Worm (Caenorhabditis elegans): Measurements from ENCODE around the gene npr-33.

Gene npr-33

DNA sequence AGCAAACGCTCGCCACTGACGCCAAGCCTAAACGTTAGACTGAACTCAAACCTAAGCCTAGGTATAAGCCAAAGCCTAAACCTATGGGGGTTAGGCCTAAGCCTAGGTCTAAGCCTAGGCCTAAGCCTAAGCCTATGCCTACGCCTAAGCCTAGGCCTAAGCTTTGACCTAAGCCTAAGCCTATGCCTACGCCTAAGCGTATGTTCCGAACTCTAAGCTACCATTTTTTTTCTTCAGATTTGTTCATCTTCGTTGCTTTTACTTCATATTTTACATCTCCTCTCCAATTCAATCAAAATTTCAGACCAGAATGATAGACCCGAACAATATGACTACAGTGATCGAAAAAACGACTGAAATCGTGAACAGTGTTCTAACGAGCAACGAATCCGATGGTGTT, at the start of gene npr-33:
Gene npr-33 (plus strand): TSS at position 301 of the 400 bp plus-strand sequence.
- TF ChIP-seq B0310.2 (tag; optimal IDR thresholded peaks at IDR 0.05) (no peak), aly-1 (tag; optimal IDR thresholded peaks at IDR 0.05) (no peak), F13C5.2 (tag; optimal IDR thresholded peaks at IDR 0.05) (no peak), hmg-4 (GFP tag; optimal IDR thresholded peaks at IDR 0.05) (no peak), pes-1 (GFP tag; IDR thresholded peaks at IDR 0.05) (no peak), ceh-13 (GFP tag; optimal IDR thresholded peaks at IDR 0.05) (no peak)

DNA sequence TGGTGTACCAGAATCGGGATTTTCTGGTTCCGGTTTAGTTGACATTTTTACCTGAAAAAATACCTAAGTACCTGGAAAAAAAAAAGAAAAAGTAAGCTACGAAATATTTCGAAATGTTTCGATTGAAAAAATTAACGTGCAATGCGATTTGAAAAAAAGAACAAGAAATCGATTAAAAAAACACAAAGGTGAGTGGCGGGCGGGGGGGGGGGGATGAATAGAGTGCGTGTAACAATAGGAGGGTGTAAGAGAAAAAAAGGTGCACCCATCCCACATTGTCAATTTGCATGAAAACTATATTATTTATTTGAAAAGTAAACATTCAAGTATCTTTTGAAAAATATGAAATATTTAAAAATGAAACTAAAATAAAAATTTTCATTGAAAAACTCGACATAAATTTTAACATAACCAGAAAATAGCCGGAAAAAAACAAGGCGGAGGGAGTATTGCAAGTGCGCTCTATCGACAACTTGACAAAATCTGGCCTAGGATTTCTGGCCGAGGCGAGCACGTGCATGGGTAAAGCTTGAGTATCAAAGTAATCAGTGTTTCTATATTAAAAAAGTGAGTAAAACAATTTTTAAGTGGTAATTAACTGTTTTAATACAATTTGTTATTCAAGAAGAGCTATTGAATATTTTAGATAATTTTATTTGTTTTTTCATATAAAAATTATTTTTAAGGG, 44.4 kb upstream of the npr-33 start, which contains the start of the genes csb-1 and F53H4.4:
Gene csb-1 (minus strand): TSS at position 51 of the 688 bp plus-strand sequence.
Gene F53H4.4 (plus strand): TSS at position 520 of the 688 bp plus-strand sequence.
- TF ChIP-seq F13C5.2 (tag; optimal IDR thresholded peaks at IDR 0.05), result peak; percentile 34
- no peak for TF ChIP-seq ceh-36 (tag; optimal IDR thresholded peaks at IDR 0.05)
- TF ChIP-seq sea-1 (GFP tag; conservative IDR thresholded peaks at IDR 0.05), result no peak
- no peak for TF ChIP-seq pes-1 (GFP tag; IDR thresholded peaks at IDR 0.05)
- no peak for TF ChIP-seq B0310.2 (tag; optimal IDR thresholded peaks at IDR 0.05)
- TF ChIP-seq flt-1 (GFP tag; IDR thresholded peaks at IDR 0.05), result 0 out of 2 replicates have a peak, but pooled peaks have one; percentile 12
- no peak for TF ChIP-seq ets-7 (tag; optimal IDR thresholded peaks at IDR 0.05)
- TF ChIP-seq hmg-4 (GFP tag; optimal IDR thresholded peaks at IDR 0.05), result no peak
- no peak for TF ChIP-seq hmbx-1 (tag; optimal IDR thresholded peaks at IDR 0.05)

DNA sequence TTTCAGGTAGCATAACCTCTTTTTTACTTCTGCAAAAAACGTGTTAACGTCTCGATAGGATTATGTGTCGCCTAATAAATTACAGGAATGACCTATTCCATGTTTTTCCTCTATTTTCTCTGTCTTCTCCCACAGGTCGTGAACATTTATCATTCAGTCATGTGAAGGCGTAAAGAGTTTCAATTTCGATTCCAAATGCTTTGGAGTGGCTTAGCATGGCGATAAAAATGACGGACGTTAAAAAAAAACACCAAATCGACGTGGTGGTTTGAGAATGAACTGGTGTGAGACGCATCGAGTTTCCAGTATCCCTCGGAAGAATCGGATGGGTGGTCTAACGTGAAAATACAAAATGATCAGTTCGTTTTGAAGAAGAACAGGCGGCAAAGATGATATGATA, 40.8 kb upstream of the npr-33 start:
- TF ChIP-seq ets-7 (tag; optimal IDR thresholded peaks at IDR 0.05) (no peak), sea-1 (GFP tag; conservative IDR thresholded peaks at IDR 0.05) (no peak), B0310.2 (tag; optimal IDR thresholded peaks at IDR 0.05) (no peak), aly-1 (tag; optimal IDR thresholded peaks at IDR 0.05) (no peak), ama-1 (optimal IDR thresholded peaks at IDR 0.05) (no peak), F13C5.2 (tag; optimal IDR thresholded peaks at IDR 0.05) (no peak), tbx-37 (GFP tag; conservative IDR thresholded peaks at IDR 0.05) (no peak), tra-4 (tag; optimal IDR thresholded peaks at IDR 0.05) (no peak), ceh-13 (GFP tag; optimal IDR thresholded peaks at IDR 0.05) (no peak)

DNA sequence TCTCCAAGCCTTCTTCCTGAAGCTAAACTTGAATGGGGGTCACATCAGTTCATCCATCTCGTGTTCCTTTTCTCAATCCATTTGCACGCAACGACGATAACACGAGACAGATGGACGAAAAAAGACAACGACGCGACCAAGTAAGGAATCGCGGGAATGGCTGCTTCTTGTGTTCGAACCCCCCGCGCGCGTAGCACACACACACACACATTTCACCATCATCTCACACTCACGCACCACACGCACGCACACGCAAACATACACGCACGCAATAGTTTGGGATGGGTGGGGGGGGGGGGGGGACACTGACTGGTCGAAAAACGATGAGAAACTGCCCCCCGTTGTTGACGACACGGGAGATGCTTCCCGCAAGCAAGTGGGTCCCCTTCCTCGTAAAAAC, 33.5 kb upstream of the npr-33 start:
- no peak for TF ChIP-seq ama-1 (optimal IDR thresholded peaks at IDR 0.05)
- TF ChIP-seq hmg-4 (GFP tag; optimal IDR thresholded peaks at IDR 0.05), result peak; percentile 77

DNA sequence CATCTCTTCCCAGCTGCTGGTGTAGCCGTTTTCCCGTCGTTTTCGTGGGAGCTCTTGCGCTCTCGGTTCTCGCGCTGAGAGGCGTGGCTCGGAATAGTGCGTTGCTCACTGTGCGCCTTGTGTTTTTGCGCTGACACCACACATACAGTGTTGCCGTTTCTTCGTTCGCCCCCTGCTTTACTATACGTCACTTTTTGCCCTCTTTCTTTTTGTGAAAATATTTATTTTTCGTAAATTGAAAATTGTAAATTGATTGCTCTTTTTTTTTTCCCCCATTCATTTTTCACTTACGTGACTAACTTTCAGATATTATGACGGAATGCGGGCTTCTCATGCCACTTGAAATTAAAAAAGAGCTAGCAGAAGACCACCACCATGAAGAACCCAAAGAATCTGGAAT, 31.6 kb upstream of the npr-33 start, which contains the start of gene gmeb-2:
Gene gmeb-2 (plus strand): TSS at position 301 of the 400 bp plus-strand sequence.
- TF ChIP-seq ceh-36 (tag; optimal IDR thresholded peaks at IDR 0.05) (no peak), sea-1 (GFP tag; conservative IDR thresholded peaks at IDR 0.05) (no peak), tbx-11 (GFP tag; IDR thresholded peaks at IDR 0.05) (no peak), ama-1 (optimal IDR thresholded peaks at IDR 0.05) (no peak), tbx-37 (GFP tag; conservative IDR thresholded peaks at IDR 0.05) (no peak), flt-1 (GFP tag; IDR thresholded peaks at IDR 0.05) (no peak)

DNA sequence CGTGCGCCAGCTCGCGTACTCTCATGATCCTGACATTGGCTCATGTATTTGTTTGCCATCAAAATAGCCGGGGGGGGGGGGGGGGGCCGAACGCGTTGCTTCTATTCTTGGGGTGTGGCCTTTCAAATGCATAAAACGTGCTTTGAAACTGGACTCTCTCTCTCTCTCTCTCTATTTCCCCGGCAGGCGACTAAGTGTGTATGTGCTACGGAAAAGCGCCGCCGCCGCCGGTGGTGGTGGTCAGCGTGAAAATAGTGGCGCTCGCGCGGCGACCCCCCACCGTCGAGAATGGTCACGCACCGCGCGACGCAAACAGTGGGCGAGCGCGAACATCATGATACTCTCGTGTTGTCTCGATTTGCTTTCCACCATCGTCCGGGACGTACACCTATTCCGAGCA, 29.4 kb upstream of the npr-33 start:
- peak; percentile 23 for TF ChIP-seq hmg-4 (GFP tag; optimal IDR thresholded peaks at IDR 0.05)
- no peak for TF ChIP-seq hnd-1 (tag; optimal IDR thresholded peaks at IDR 0.05)

DNA sequence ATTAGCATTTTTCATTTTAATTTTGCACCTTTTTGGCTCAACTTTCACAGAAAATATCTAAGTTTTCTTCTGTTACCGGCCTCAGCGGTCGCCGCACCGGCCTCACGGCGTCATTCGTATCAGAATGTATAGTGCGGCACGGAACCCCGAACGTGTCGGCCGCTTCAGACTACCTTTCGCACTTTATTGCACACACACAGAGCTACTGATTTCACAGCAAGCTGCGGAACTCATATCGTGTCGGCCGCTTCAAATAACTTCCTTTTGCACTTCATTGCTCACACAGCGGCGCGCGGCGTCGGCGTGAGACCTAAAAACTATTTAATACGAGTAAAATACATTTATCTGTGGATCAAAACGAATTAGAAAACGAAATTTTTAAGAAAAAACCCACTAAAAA, 25.9 kb upstream of the npr-33 start:
- no peak for TF ChIP-seq ceh-36 (tag; optimal IDR thresholded peaks at IDR 0.05)
- TF ChIP-seq aly-1 (tag; optimal IDR thresholded peaks at IDR 0.05), result no peak
- TF ChIP-seq ets-7 (tag; optimal IDR thresholded peaks at IDR 0.05), result no peak
- no peak for TF ChIP-seq ama-1 (optimal IDR thresholded peaks at IDR 0.05)
- TF ChIP-seq sea-1 (GFP tag; conservative IDR thresholded peaks at IDR 0.05), result no peak
- TF ChIP-seq ceh-13 (GFP tag; optimal IDR thresholded peaks at IDR 0.05), result no peak
- TF ChIP-seq F13C5.2 (tag; optimal IDR thresholded peaks at IDR 0.05), result no peak
- TF ChIP-seq tbx-37 (GFP tag; conservative IDR thresholded peaks at IDR 0.05), result no peak
- no peak for TF ChIP-seq flt-1 (GFP tag; IDR thresholded peaks at IDR 0.05)
- no peak for TF ChIP-seq hmbx-1 (tag; optimal IDR thresholded peaks at IDR 0.05)
- no peak for TF ChIP-seq hnd-1 (tag; optimal IDR thresholded peaks at IDR 0.05)
- no peak for TF ChIP-seq tra-4 (tag; optimal IDR thresholded peaks at IDR 0.05)
- TF ChIP-seq pes-1 (GFP tag; IDR thresholded peaks at IDR 0.05), result no peak
- TF ChIP-seq hmg-4 (GFP tag; optimal IDR thresholded peaks at IDR 0.05), result no peak
- no peak for TF ChIP-seq tbx-11 (GFP tag; IDR thresholded peaks at IDR 0.05)
- no peak for TF ChIP-seq scrt-1 (GFP tag; IDR thresholded peaks at IDR 0.05)

DNA sequence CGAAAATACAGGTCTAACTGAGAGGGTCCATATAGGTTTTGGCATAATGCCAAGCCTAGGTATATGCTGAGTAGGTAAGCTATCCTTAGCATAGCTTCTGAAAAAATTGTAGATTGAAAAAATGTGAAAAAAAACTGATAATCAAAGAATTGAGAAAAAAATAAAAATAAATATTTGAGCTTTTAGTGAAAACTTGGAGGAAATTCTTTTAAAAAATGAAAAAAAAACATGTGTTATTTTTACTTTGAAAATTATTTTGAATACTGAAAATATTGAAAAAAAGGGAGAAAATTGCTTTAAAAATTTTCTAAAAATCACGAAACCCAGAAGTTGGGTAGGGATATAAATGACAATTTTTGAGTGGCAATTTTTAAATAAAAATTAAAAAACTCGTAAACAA, 22.9 kb upstream of the npr-33 start, which contains the start of gene F53H4.3:
Gene F53H4.3 (minus strand): TSS at position 101 of the 400 bp plus-strand sequence.
- TF ChIP-seq tbx-11 (GFP tag; IDR thresholded peaks at IDR 0.05), result no peak
- no peak for TF ChIP-seq hmg-4 (GFP tag; optimal IDR thresholded peaks at IDR 0.05)
- no peak for TF ChIP-seq pes-1 (GFP tag; IDR thresholded peaks at IDR 0.05)
- TF ChIP-seq F13C5.2 (tag; optimal IDR thresholded peaks at IDR 0.05), result no peak
- no peak for TF ChIP-seq ets-7 (tag; optimal IDR thresholded peaks at IDR 0.05)
- no peak for TF ChIP-seq hmbx-1 (tag; optimal IDR thresholded peaks at IDR 0.05)
- no peak for TF ChIP-seq hnd-1 (tag; optimal IDR thresholded peaks at IDR 0.05)
- no peak for TF ChIP-seq flt-1 (GFP tag; IDR thresholded peaks at IDR 0.05)
- no peak for TF ChIP-seq scrt-1 (GFP tag; IDR thresholded peaks at IDR 0.05)
- no peak for TF ChIP-seq tra-4 (tag; optimal IDR thresholded peaks at IDR 0.05)
